Worm (Caenorhabditis elegans) whole organism, L3 larva: ENCODE data around the gene T11F9.14.
"Not testable (repeated sequence)": the region's sequence is repeated elsewhere in the genome, so short reads cannot be mapped to it uniquely, and the experiment has no call there.

Experiments
- ama-1 ChIP-seq: fragments of 150-350 bp; optimal IDR thresholded peaks from 2 replicates; lab custom pipeline; 2018
- ceh-82 ChIP-seq: fragments of 150-350 bp; optimal IDR thresholded peaks from 2 replicates; lab custom pipeline; 2014; ENCODE audit warnings: missing biosample characterization, missing genetic modification characterization
- fkh-10 ChIP-seq: sonication (generic microtip); optimal IDR thresholded peaks from 2 replicates; lab custom pipeline; 2017; ENCODE audit warnings: missing biosample characterization, missing genetic modification reagents, missing genetic modification characterization
- fkh-2 ChIP-seq: fragments of 150-350 bp; optimal IDR thresholded peaks from 2 replicates; lab custom pipeline; 2014; ENCODE audit warnings: missing biosample characterization, missing genetic modification reagents, missing genetic modification characterization
- jun-1 ChIP-seq: fragments of 150-350 bp; optimal IDR thresholded peaks from 2 replicates; lab custom pipeline; 2014; ENCODE audit warnings: missing biosample characterization, missing genetic modification reagents, missing genetic modification characterization
- nfya-1 ChIP-seq: sonication (generic microtip); optimal IDR thresholded peaks from 2 replicates; lab custom pipeline; 2017; ENCODE audit warnings: missing genetic modification characterization, mild to moderate bottlenecking, missing compliant biosample characterization, antibody characterized with exemption, moderate library complexity; ENCODE audit not compliant: insufficient read depth
- nhr-237 ChIP-seq: fragments of 150-350 bp; optimal IDR thresholded peaks from 2 replicates; lab custom pipeline; 2014; ENCODE audit warnings: missing biosample characterization, missing genetic modification characterization
- nhr-76 ChIP-seq: fragments of 150-350 bp; sonication (generic microtip); optimal IDR thresholded peaks from 5 replicates; lab custom pipeline; 2014; ENCODE audit warnings: missing biosample characterization, missing genetic modification characterization
- snpc-4 ChIP-seq: fragments of 150-350 bp; optimal IDR thresholded peaks from 2 replicates; lab custom pipeline; 2014; ENCODE audit warnings: missing biosample characterization, missing genetic modification characterization
- tbx-2 ChIP-seq: sonication (generic microtip); optimal IDR thresholded peaks from 2 replicates; lab custom pipeline; 2016; ENCODE audit warnings: mild to moderate bottlenecking, missing genetic modification characterization, missing compliant biosample characterization

DNA sequence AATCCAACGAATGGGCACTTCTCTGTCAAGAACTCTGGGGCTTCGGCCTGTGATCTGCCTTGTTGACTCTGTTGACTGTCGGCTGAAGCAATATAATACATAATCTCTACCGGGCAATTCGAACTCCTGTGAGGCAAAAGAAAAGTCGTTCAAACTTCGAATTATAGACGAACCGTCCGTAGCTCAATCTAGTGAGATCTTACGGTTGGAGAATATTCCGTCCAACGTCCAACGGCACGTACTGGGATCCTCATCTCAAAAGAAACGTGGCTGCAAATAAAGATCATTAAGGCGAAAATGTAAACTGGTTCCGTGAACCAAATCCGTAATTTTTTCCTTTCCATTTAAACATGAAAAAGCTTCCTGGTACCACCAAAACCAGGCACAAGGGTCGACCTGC lies at the start of gene T11F9.14:
- not testable (repeated sequence) for TF ChIP-seq ama-1; nhr-237 (tag; lab: Kevin White, UChicago); fkh-10 (GFP tag; lab: Kevin White, UChicago); nfya-1; tbx-2 (tag; lab: Kevin White, UChicago); ceh-82 (tag; lab: Kevin White, UChicago); snpc-4 (tag; lab: Kevin White, UChicago); fkh-2 (tag; lab: Kevin White, UChicago); jun-1 (tag; lab: Kevin White, UChicago); nhr-76 (tag; lab: Kevin White, UChicago)
